Worm (Caenorhabditis elegans): Measurements from ENCODE around the gene rml-1.
A peak's percentile ranks its signal among the peaks of the same experiment; 100 is the strongest.

The rml-1 gene

ce11 chrIII:13721944-13722343 is 45.9 kb downstream of the rml-1 start:
- TF ChIP-seq Y56A3A.18 (GFP tag; IDR thresholded peaks at IDR 0.05) (0 out of 2 replicates have a peak, but pooled peaks have one; percentile 23), lag-1 (GFP tag; IDR thresholded peaks at IDR 0.05) (no peak), bed-2 (GFP tag; IDR thresholded peaks at IDR 0.05) (no peak)

- 0 out of 2 replicates have a peak, but pooled peaks have one; percentile 59 for TF ChIP-seq cebp-2 (GFP tag; IDR thresholded peaks at IDR 0.05)
- peak; percentile 33 for TF ChIP-seq ztf-26 (tag; optimal IDR thresholded peaks at IDR 0.05)
- no peak for TF ChIP-seq efl-1 (GFP tag; optimal IDR thresholded peaks at IDR 0.05)
- TF ChIP-seq B0261.1 (tag; optimal IDR thresholded peaks at IDR 0.05) = no peak
- no peak; the same call in 1 of the 2 replicates for TF ChIP-seq cebp-1 (GFP tag; IDR thresholded peaks at IDR 0.05)
- TF ChIP-seq cebp-1 (tag; optimal IDR thresholded peaks at IDR 0.05) = peak; percentile 60
- TF ChIP-seq C06A6.2 (GFP tag; conservative IDR thresholded peaks at IDR 0.05) = peak; percentile 45; the same call in 1 of the 2 replicates
- TF ChIP-seq die-1 (tag; optimal IDR thresholded peaks at IDR 0.05) = peak; percentile 7
- TF ChIP-seq B0336.3 (GFP tag; IDR thresholded peaks at IDR 0.05) = peak; percentile 42; the same call in 1 of the 2 replicates
- TF ChIP-seq egrh-3 (GFP tag; IDR thresholded peaks at IDR 0.05) = peak; percentile 91
- no peak for TF ChIP-seq rec-8 (tag; optimal IDR thresholded peaks at IDR 0.05)
- TF ChIP-seq F22D6.2 (tag; optimal IDR thresholded peaks at IDR 0.05) = no peak
- TF ChIP-seq mcd-1 (GFP tag; IDR thresholded peaks at IDR 0.05) = peak; percentile 63
- 0 out of 2 replicates have a peak, but pooled peaks have one; percentile 33 for TF ChIP-seq lin-26 (GFP tag; IDR thresholded peaks at IDR 0.05)
- peak; percentile 34; the same call in 1 of the 2 replicates for TF ChIP-seq dox-1 (GFP tag; IDR thresholded peaks at IDR 0.05)
- peak; percentile 74 for TF ChIP-seq akir-1 (GFP tag; optimal IDR thresholded peaks at IDR 0.05)
- peak; percentile 25; the same call in 1 of the 2 replicates for TF ChIP-seq hmg-1.2 (GFP tag; IDR thresholded peaks at IDR 0.05)
- peak; percentile 5 for TF ChIP-seq somi-1 (GFP tag; optimal IDR thresholded peaks at IDR 0.05)
- 0 out of 2 replicates have a peak, but pooled peaks have one; percentile 50 for TF ChIP-seq hsf-1 (GFP tag; IDR thresholded peaks at IDR 0.05)
- 0 out of 2 replicates have a peak, but pooled peaks have one; percentile 14 for TF ChIP-seq nfyb-1 (GFP tag; IDR thresholded peaks at IDR 0.05)
- TF ChIP-seq ztf-28 (GFP tag; IDR thresholded peaks at IDR 0.05) = 0 out of 2 replicates have a peak, but pooled peaks have one; percentile 55
- peak; percentile 27; the same call in 1 of the 2 replicates for TF ChIP-seq bed-2 (GFP tag; IDR thresholded peaks at IDR 0.05)
- TF ChIP-seq chd-7 (tag; optimal IDR thresholded peaks at IDR 0.05) = no peak
- no peak for TF ChIP-seq F10E7.11 (tag; optimal IDR thresholded peaks at IDR 0.05)
- TF ChIP-seq tlf-1 (GFP tag; optimal IDR thresholded peaks at IDR 0.05) = no peak
- no peak for TF ChIP-seq F57A8.1 (GFP tag; optimal IDR thresholded peaks at IDR 0.05)
- no peak for TF ChIP-seq T26A5.8 (tag; optimal IDR thresholded peaks at IDR 0.05)
- peak; percentile 27 for TF ChIP-seq ceh-79 (tag; optimal IDR thresholded peaks at IDR 0.05)
- peak; percentile 35 for TF ChIP-seq F52B5.7 (tag; optimal IDR thresholded peaks at IDR 0.05)
- peak; percentile 36; the same call in 1 of the 2 replicates for TF ChIP-seq madf-6 (GFP tag; IDR thresholded peaks at IDR 0.05)
- peak; percentile 52 for TF ChIP-seq K12H6.12 (tag; optimal IDR thresholded peaks at IDR 0.05)
- TF ChIP-seq zfh-2 (GFP tag; conservative IDR thresholded peaks at IDR 0.05) = peak; percentile 97
- peak; percentile 48 for TF ChIP-seq repo-1 (tag; optimal IDR thresholded peaks at IDR 0.05)
These were observed 46.8 kb downstream of the rml-1 start for ce11 chrIII:13721066-13721465.

ce11 chrIII:13720190-13720741 is 47.6 kb downstream of the rml-1 start:
- 0 out of 2 replicates have a peak, but pooled peaks have one; percentile 59 for TF ChIP-seq cebp-2 (GFP tag; IDR thresholded peaks at IDR 0.05)
- TF ChIP-seq dpl-1 (GFP tag; optimal IDR thresholded peaks at IDR 0.05) = no peak
- TF ChIP-seq ztf-3 (GFP tag; optimal IDR thresholded peaks at IDR 0.05) = peak; percentile 33
- TF ChIP-seq zim-3 (tag; optimal IDR thresholded peaks at IDR 0.05) = no peak
- 0 out of 2 replicates have a peak, but pooled peaks have one; percentile 19 for TF ChIP-seq D2030.7 (GFP tag; IDR thresholded peaks at IDR 0.05)
- TF ChIP-seq zfh-2 (GFP tag; conservative IDR thresholded peaks at IDR 0.05) = peak; percentile 76
- TF ChIP-seq K12H6.12 (tag; optimal IDR thresholded peaks at IDR 0.05) = no peak
- TF ChIP-seq lsy-27 (tag; optimal IDR thresholded peaks at IDR 0.05; ENCODE audit: borderline replicate concordance, insufficient read depth) = no peak
- no peak for TF ChIP-seq akir-1 (GFP tag; optimal IDR thresholded peaks at IDR 0.05)
- peak; percentile 21 for TF ChIP-seq gei-17 (GFP tag; optimal IDR thresholded peaks at IDR 0.05)
- TF ChIP-seq ZK185.1 (tag; optimal IDR thresholded peaks at IDR 0.05; ENCODE audit: poor library complexity, severe bottlenecking) = peak; percentile 15
- no peak for TF ChIP-seq ceh-91 (GFP tag; IDR thresholded peaks at IDR 0.05)
- no peak for TF ChIP-seq ceh-100 (GFP tag; IDR thresholded peaks at IDR 0.05)
- no peak for TF ChIP-seq B0019.2 (GFP tag; conservative IDR thresholded peaks at IDR 0.05)
- no peak for TF ChIP-seq egl-18 (GFP tag; IDR thresholded peaks at IDR 0.05)
